Worm (Caenorhabditis elegans) whole organism, L1 larva: ENCODE data around the gene dhs-27.

Experiments used
- F16B12.6 ChIP-seq: fragments of 150-350 bp; optimal IDR thresholded peaks from 2 replicates; lab custom pipeline; 2014; ENCODE audit warnings: missing biosample characterization, missing genetic modification characterization
- Y116A8C.19 ChIP-seq: sonication (generic microtip); optimal IDR thresholded peaks from 2 replicates; lab custom pipeline; 2016; ENCODE audit warnings: missing compliant biosample characterization, missing genetic modification characterization, borderline replicate concordance
- aly-2 ChIP-seq: fragments of 150-350 bp; optimal IDR thresholded peaks from 2 replicates; lab custom pipeline; 2014; ENCODE audit warnings: missing biosample characterization, missing genetic modification characterization
- ceh-63 ChIP-seq: fragments of 200-800 bp; sonication (Bioruptor generic); optimal IDR thresholded peaks from 2 replicates; lab custom pipeline; 2018; ENCODE audit warnings: mild to moderate bottlenecking, missing genetic modification characterization, missing compliant biosample characterization
- ceh-82 ChIP-seq, 3 experiments: fragments of 150-350 bp in 1 of 3; sonication (generic microtip) in 2 of 3; optimal IDR thresholded peaks; 2 replicates each; lab custom pipeline; 2014 to 2017; ENCODE audit warnings: missing biosample characterization in 3 of 3, missing genetic modification characterization in 3 of 3
- dsc-1 ChIP-seq: sonication (generic microtip); optimal IDR thresholded peaks from 2 replicates; lab custom pipeline; 2016; ENCODE audit warnings: mild to moderate bottlenecking, missing genetic modification characterization, missing compliant biosample characterization
- efl-1 ChIP-seq, 4 experiments: fragments of 150-350 bp; optimal IDR thresholded peaks in 3 of 4; peaks in 1 of 4; 1 replicate in 1 of 4; 2 replicates in 3 of 4; lab custom pipeline; 2014; ENCODE audit warnings: missing biosample characterization in 2 of 4, missing genetic modification characterization in 2 of 4, missing genetic modification reagents in 2 of 4
- elt-3 ChIP-seq, 6 experiments: fragments of 150-350 bp in 1 of 6; sonication (generic microtip); optimal IDR thresholded peaks; 2 replicates each; lab custom pipeline; 2017 to 2018; ENCODE audit warnings: missing biosample characterization in 6 of 6, missing genetic modification characterization in 6 of 6, inconsistent platforms in 1 of 6
- ets-5 ChIP-seq: fragments of 200-800 bp; sonication (Bioruptor generic); IDR thresholded peaks from 2 replicates; pipeline ENCODE4 v1.3.6; 2022; ENCODE audit warnings: missing genetic modification characterization, missing compliant biosample characterization
- fkh-10 ChIP-seq: sonication (generic microtip); optimal IDR thresholded peaks from 2 replicates; lab custom pipeline; 2017; ENCODE audit warnings: missing biosample characterization, missing genetic modification reagents, missing genetic modification characterization
- grh-1 ChIP-seq: fragments of 200-800 bp; sonication (Bioruptor generic); IDR thresholded peaks from 2 replicates; pipeline ENCODE4 v1.3.6; 2022; ENCODE audit warnings: missing genetic modification reagents, missing genetic modification characterization, missing compliant biosample characterization
- isw-1 ChIP-seq: fragments of 200-800 bp; sonication (Bioruptor generic); IDR thresholded peaks from 2 replicates; pipeline ENCODE4 v1.3.6; 2022; ENCODE audit warnings: missing genetic modification characterization, missing compliant biosample characterization
- lin-13 ChIP-seq: fragments of 150-350 bp; optimal IDR thresholded peaks from 2 replicates; lab custom pipeline; 2014; ENCODE audit warnings: missing biosample characterization, missing genetic modification reagents, missing genetic modification characterization
- lin-14 ChIP-seq: fragments of 200-800 bp; sonication (Bioruptor generic); optimal IDR thresholded peaks from 2 replicates; lab custom pipeline; 2018; ENCODE audit warnings: mild to moderate bottlenecking, missing genetic modification characterization, moderate library complexity, missing compliant biosample characterization
- lin-39 ChIP-seq: fragments of 150-350 bp; optimal IDR thresholded peaks from 2 replicates; lab custom pipeline; 2014; ENCODE audit warnings: missing biosample characterization, missing genetic modification reagents, missing genetic modification characterization
- lir-3 ChIP-seq: sonication (generic microtip); optimal IDR thresholded peaks from 2 replicates; lab custom pipeline; 2016; ENCODE audit warnings: mild to moderate bottlenecking, missing genetic modification characterization, moderate library complexity, missing compliant biosample characterization; ENCODE audit not compliant: poor library complexity
- lsy-2 ChIP-seq, 2 experiments: fragments of 150-350 bp; optimal IDR thresholded peaks; 2 replicates each; lab custom pipeline; 2014; ENCODE audit warnings: missing biosample characterization in 2 of 2, missing genetic modification characterization in 2 of 2
- nhr-19 ChIP-seq: fragments of 200-800 bp; sonication (Bioruptor generic); conservative IDR thresholded peaks from 2 replicates; pipeline ENCODE4 v1.3.6; 2022; ENCODE audit warnings: missing genetic modification characterization, missing compliant biosample characterization
- nhr-28 ChIP-seq: fragments of 150-350 bp; optimal IDR thresholded peaks from 2 replicates; lab custom pipeline; 2014; ENCODE audit warnings: missing biosample characterization, missing genetic modification characterization
- nhr-71 ChIP-seq: sonication (generic microtip); optimal IDR thresholded peaks from 2 replicates; lab custom pipeline; 2016; ENCODE audit warnings: mild to moderate bottlenecking, missing genetic modification characterization, moderate library complexity, missing compliant biosample characterization
- nhr-84 ChIP-seq: sonication (generic microtip); optimal IDR thresholded peaks from 2 replicates; lab custom pipeline; 2017; ENCODE audit warnings: missing biosample characterization, missing genetic modification characterization
- pax-3 ChIP-seq: fragments of 200-800 bp; sonication (Bioruptor generic); optimal IDR thresholded peaks from 2 replicates; lab custom pipeline; 2018; ENCODE audit warnings: mild to moderate bottlenecking, missing genetic modification characterization, moderate library complexity, missing compliant biosample characterization
- rnt-1 ChIP-seq: sonication (generic microtip); optimal IDR thresholded peaks from 2 replicates; lab custom pipeline; 2016; ENCODE audit warnings: mild to moderate bottlenecking, missing genetic modification characterization, moderate library complexity, missing compliant biosample characterization
- skn-1 ChIP-seq: fragments of 150-350 bp; optimal IDR thresholded peaks from 2 replicates; lab custom pipeline; 2014; ENCODE audit warnings: missing biosample characterization, missing genetic modification characterization
- snpc-4 ChIP-seq: fragments of 150-350 bp; optimal IDR thresholded peaks from 2 replicates; lab custom pipeline; 2014; ENCODE audit warnings: missing biosample characterization, missing genetic modification characterization
- sox-4 ChIP-seq: sonication (generic microtip); optimal IDR thresholded peaks from 2 replicates; lab custom pipeline; 2016; ENCODE audit warnings: missing genetic modification characterization, missing compliant biosample characterization
- sup-37 ChIP-seq: fragments of 200-800 bp; sonication (Bioruptor generic); optimal IDR thresholded peaks from 2 replicates; lab custom pipeline; 2018; ENCODE audit warnings: mild to moderate bottlenecking, missing genetic modification characterization, missing compliant biosample characterization
- unc-130 ChIP-seq: fragments of 150-350 bp; optimal IDR thresholded peaks from 2 replicates; lab custom pipeline; 2017; ENCODE audit warnings: missing biosample characterization, missing genetic modification characterization, inconsistent platforms
- unc-62 ChIP-seq: fragments of 150-350 bp; optimal IDR thresholded peaks from 2 replicates; lab custom pipeline; 2014; ENCODE audit warnings: missing biosample characterization, missing genetic modification reagents, missing genetic modification characterization
- zag-1 ChIP-seq: fragments of 150-350 bp; optimal IDR thresholded peaks from 2 replicates; lab custom pipeline; 2014; ENCODE audit warnings: missing biosample characterization, missing genetic modification characterization
- zip-4 ChIP-seq: fragments of 200-800 bp; sonication (Bioruptor generic); optimal IDR thresholded peaks from 2 replicates; lab custom pipeline; 2018; ENCODE audit warnings: mild to moderate bottlenecking, missing genetic modification characterization, moderate library complexity, missing compliant biosample characterization
- ztf-11 ChIP-seq, 2 experiments: sonication (generic microtip); optimal IDR thresholded peaks; 2 replicates each; lab custom pipeline; 2016 to 2017; ENCODE audit warnings: missing genetic modification characterization in 2 of 2, missing biosample characterization in 1 of 2, missing compliant biosample characterization in 1 of 2

Gene dhs-27

ce11 chrX:3439823-3440222, 25.3 kb upstream of the dhs-27 start:
- TF ChIP-seq nhr-84, result no peak
- TF ChIP-seq rnt-1, result peak; percentile 59

DNA sequence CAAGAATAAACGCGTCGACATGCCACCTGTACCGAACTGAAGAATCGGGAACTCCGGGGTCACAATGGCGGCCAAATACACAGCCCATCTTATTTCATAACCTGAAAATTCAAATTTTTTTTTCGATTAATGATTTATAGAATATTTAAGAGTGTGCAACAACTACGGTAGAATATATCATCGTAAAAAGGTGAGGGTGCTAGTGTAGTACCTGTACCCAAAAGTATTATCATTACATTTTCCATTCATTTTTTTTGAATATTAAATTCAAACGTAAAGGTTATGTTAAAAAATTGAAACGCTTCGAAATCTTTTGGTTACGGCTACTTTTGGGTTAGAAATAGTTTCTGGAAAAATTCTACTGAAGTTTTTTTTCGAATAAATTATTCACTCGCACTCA, 15.5 kb upstream of the dhs-27 start, which contains the start of gene ZK813.4:
ZK813.4 (minus strand) TSS at position 101 of the 400 bp plus-strand sequence.
- TF ChIP-seq lir-3 (tag; lab: Kevin White, UChicago) (no peak), zag-1 (tag; lab: Kevin White, UChicago) (no peak), lin-13 (no peak), grh-1 (GFP tag; lab: Robert Waterston, UW) (no peak), snpc-4 (tag; lab: Kevin White, UChicago) (no peak), sox-4 (tag; lab: Kevin White, UChicago) (no peak), ets-5 (GFP tag; lab: Robert Waterston, UW) (no peak), isw-1 (no peak), elt-3 (tag; optimal IDR thresholded peaks at IDR 0.05; lab: Kevin White, UChicago) (no peak), unc-62 (GFP tag; lab: Kevin White, UChicago) (no peak), Y116A8C.19 (tag; lab: Kevin White, UChicago) (no peak), lin-39 (no peak), F16B12.6 (tag; lab: Kevin White, UChicago) (no peak), lin-14 (GFP tag; lab: Kevin White, UChicago) (no peak), nhr-71 (tag; lab: Kevin White, UChicago) (no peak), sup-37 (GFP tag; lab: Kevin White, UChicago) (no peak), pax-3 (no peak), dsc-1 (tag; lab: Kevin White, UChicago) (no peak), skn-1 (tag; lab: Kevin White, UChicago) (no peak), ceh-82 (tag; optimal IDR thresholded peaks at IDR 0.05; lab: Kevin White, UChicago) (no peak)

DNA sequence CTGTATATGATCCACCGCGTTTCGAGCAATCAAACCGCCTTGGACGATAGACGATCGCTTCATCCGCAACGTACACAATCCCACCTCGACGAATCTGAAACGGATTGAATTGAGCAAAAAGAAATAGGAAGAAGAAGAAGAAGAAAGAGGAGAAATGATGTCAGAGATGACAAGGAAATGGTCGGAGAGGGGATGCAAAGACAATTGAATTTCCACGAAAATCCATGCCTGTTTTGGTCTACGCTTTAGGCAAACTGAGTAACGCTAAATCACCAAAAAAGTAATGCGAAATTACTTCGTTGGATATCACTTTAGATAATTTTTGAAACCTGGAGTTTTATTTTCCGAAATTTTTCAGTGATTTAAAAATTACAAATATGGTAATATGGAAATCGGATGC, 14.6 kb upstream of the dhs-27 start:
- TF ChIP-seq fkh-10 (GFP tag; lab: Kevin White, UChicago), result peak; percentile 59
- TF ChIP-seq ztf-11 (tag; optimal IDR thresholded peaks at IDR 0.05; lab: Kevin White, UChicago), result no peak
- TF ChIP-seq, all 84 proteins: peak for 1

DNA sequence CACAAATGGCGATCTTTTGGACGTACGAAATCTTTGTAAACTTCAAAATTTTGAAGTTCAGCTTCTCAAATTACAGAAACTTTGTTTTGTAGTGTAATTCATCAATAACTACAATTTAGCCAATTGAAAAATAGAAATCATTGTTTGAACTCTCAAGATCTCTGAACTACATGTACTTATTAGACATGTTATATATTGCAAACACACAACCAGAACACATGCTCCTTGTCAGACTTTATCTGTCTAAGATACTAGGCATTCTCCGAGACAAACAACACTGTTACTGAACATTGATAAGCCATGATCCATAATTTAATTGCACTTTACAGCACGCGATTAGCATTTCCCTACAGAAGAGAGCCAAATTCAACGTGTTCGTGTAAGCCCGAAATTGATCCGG, 10.0 kb upstream of the dhs-27 start, which contains the start of gene ZK813.6:
ZK813.6 (plus strand) TSS at position 301 of the 400 bp plus-strand sequence.
- TF ChIP-seq unc-130 (no peak), efl-1 (optimal IDR thresholded peaks at IDR 0.05; lab: Kevin White, UChicago) (no peak), efl-1 (GFP tag; optimal IDR thresholded peaks at IDR 0.05 in 1 of 2; lab: Kevin White, UChicago) (no peak)

ce11 chrX:3419084-3419483, 4.6 kb upstream of the dhs-27 start, which contains the start of gene C04F6.7:
TSS of gene C04F6.7 (minus strand) at chrX:3419184.
- TF ChIP-seq lir-3 (tag; lab: Kevin White, UChicago) (no peak), aly-2 (tag; lab: Kevin White, UChicago) (no peak), efl-1 (optimal IDR thresholded peaks at IDR 0.05; lab: Kevin White, UChicago) (no peak), efl-1 (GFP tag; optimal IDR thresholded peaks at IDR 0.05 in 1 of 2; lab: Kevin White, UChicago) (no peak), nhr-28 (tag; lab: Kevin White, UChicago) (no peak), isw-1 (no peak), skn-1 (tag; lab: Kevin White, UChicago) (no peak), nhr-71 (tag; lab: Kevin White, UChicago) (no peak), zip-4 (GFP tag; lab: Kevin White, UChicago) (no peak), nhr-19 (GFP tag; lab: Robert Waterston, UW) (no peak), elt-3 (tag; optimal IDR thresholded peaks at IDR 0.05; lab: Kevin White, UChicago) (no peak), lsy-2 (tag; optimal IDR thresholded peaks at IDR 0.05; lab: Kevin White, UChicago) (no peak), ceh-63 (GFP tag; lab: Kevin White, UChicago) (no peak), lin-39 (no peak)
